Worm (Caenorhabditis elegans): ENCODE results near the gene ska-3.

ska-3 gene

ce11 chrIII:5691826-5692225 lies 13.0 kb upstream of the ska-3 start:
- no peak for TF ChIP-seq med-1 (GFP tag; optimal IDR thresholded peaks at IDR 0.05; ENCODE audit: insufficient read depth)
- TF ChIP-seq flt-1 (GFP tag; IDR thresholded peaks at IDR 0.05), result no peak
- TF ChIP-seq ztf-29 (GFP tag; IDR thresholded peaks at IDR 0.05), result no peak
- no peak for TF ChIP-seq T22C8.4 (GFP tag; IDR thresholded peaks at IDR 0.05)
- no peak for TF ChIP-seq ref-1 (GFP tag; conservative IDR thresholded peaks at IDR 0.05)
- no peak for TF ChIP-seq cog-1 (tag; optimal IDR thresholded peaks at IDR 0.05)
- no peak for TF ChIP-seq klf-2 (GFP tag; conservative IDR thresholded peaks at IDR 0.05)
- no peak for TF ChIP-seq tab-1 (GFP tag; IDR thresholded peaks at IDR 0.05)
- no peak for TF ChIP-seq ztf-23 (GFP tag; IDR thresholded peaks at IDR 0.05)

ce11 chrIII:5688246-5688645 lies 9.4 kb upstream of the ska-3 start:
- TF ChIP-seq klf-2 (GFP tag; conservative IDR thresholded peaks at IDR 0.05), result no peak
- TF ChIP-seq T22C8.4 (GFP tag; IDR thresholded peaks at IDR 0.05), result no peak
- no peak for TF ChIP-seq ztf-29 (GFP tag; IDR thresholded peaks at IDR 0.05)
- no peak for TF ChIP-seq ztf-23 (GFP tag; IDR thresholded peaks at IDR 0.05)
- TF ChIP-seq cog-1 (tag; optimal IDR thresholded peaks at IDR 0.05), result no peak
- TF ChIP-seq tab-1 (GFP tag; IDR thresholded peaks at IDR 0.05), result no peak
- TF ChIP-seq ref-1 (GFP tag; conservative IDR thresholded peaks at IDR 0.05), result no peak
- no peak for TF ChIP-seq med-1 (GFP tag; optimal IDR thresholded peaks at IDR 0.05; ENCODE audit: insufficient read depth)
- no peak for TF ChIP-seq flt-1 (GFP tag; IDR thresholded peaks at IDR 0.05)

ce11 chrIII:5683998-5684397 lies 5.2 kb upstream of the ska-3 start, which contains the start of gene rcan-1:
Gene rcan-1 (minus strand): TSS chrIII:5684098.
- no peak for TF ChIP-seq flt-1 (GFP tag; IDR thresholded peaks at IDR 0.05)
- no peak for TF ChIP-seq tab-1 (GFP tag; IDR thresholded peaks at IDR 0.05)
- TF ChIP-seq ztf-23 (GFP tag; IDR thresholded peaks at IDR 0.05), result no peak
- TF ChIP-seq klf-2 (GFP tag; conservative IDR thresholded peaks at IDR 0.05), result no peak
- TF ChIP-seq med-1 (GFP tag; optimal IDR thresholded peaks at IDR 0.05; ENCODE audit: insufficient read depth), result no peak
- no peak for TF ChIP-seq ztf-29 (GFP tag; IDR thresholded peaks at IDR 0.05)
- TF ChIP-seq ref-1 (GFP tag; conservative IDR thresholded peaks at IDR 0.05), result no peak
- TF ChIP-seq cog-1 (tag; optimal IDR thresholded peaks at IDR 0.05), result no peak

ce11 chrIII:5680141-5680540 lies 1.3 kb upstream of the ska-3 start, which contains the start of gene pst-2:
Gene pst-2 (plus strand): TSS chrIII:5680433.
- TF ChIP-seq klf-2 (GFP tag; conservative IDR thresholded peaks at IDR 0.05), result no peak
- TF ChIP-seq ref-1 (GFP tag; conservative IDR thresholded peaks at IDR 0.05), result no peak
- TF ChIP-seq tab-1 (GFP tag; IDR thresholded peaks at IDR 0.05), result no peak
- no peak for TF ChIP-seq ztf-23 (GFP tag; IDR thresholded peaks at IDR 0.05)

- TF ChIP-seq ztf-23 (GFP tag; IDR thresholded peaks at IDR 0.05), result no peak
- no peak for TF ChIP-seq flt-1 (GFP tag; IDR thresholded peaks at IDR 0.05)
- no peak for TF ChIP-seq T22C8.4 (GFP tag; IDR thresholded peaks at IDR 0.05)
- TF ChIP-seq tab-1 (GFP tag; IDR thresholded peaks at IDR 0.05), result no peak
- TF ChIP-seq klf-2 (GFP tag; conservative IDR thresholded peaks at IDR 0.05), result no peak
- TF ChIP-seq ref-1 (GFP tag; conservative IDR thresholded peaks at IDR 0.05), result no peak
- no peak for TF ChIP-seq cog-1 (tag; optimal IDR thresholded peaks at IDR 0.05)
Observed at ce11 chrIII:5677790-5678189, 1.0 kb downstream of the ska-3 start, which contains the start of gene F54E7.9. Gene F54E7.9 (minus strand): TSS chrIII:5677890.

- no peak for TF ChIP-seq med-1 (GFP tag; optimal IDR thresholded peaks at IDR 0.05; ENCODE audit: insufficient read depth)
- TF ChIP-seq klf-2 (GFP tag; conservative IDR thresholded peaks at IDR 0.05), result no peak
- TF ChIP-seq tab-1 (GFP tag; IDR thresholded peaks at IDR 0.05), result no peak
- TF ChIP-seq ztf-29 (GFP tag; IDR thresholded peaks at IDR 0.05), result no peak
- no peak for TF ChIP-seq cog-1 (tag; optimal IDR thresholded peaks at IDR 0.05)
- TF ChIP-seq ref-1 (GFP tag; conservative IDR thresholded peaks at IDR 0.05), result no peak
- no peak for TF ChIP-seq T22C8.4 (GFP tag; IDR thresholded peaks at IDR 0.05)
- TF ChIP-seq flt-1 (GFP tag; IDR thresholded peaks at IDR 0.05), result no peak
- TF ChIP-seq ztf-23 (GFP tag; IDR thresholded peaks at IDR 0.05), result no peak
Observed at ce11 chrIII:5675384-5675984, 3.3 kb downstream of the ska-3 start.

ce11 chrIII:5674196-5674595 lies 4.6 kb downstream of the ska-3 start:
- TF ChIP-seq flt-1 (GFP tag; IDR thresholded peaks at IDR 0.05) (no peak), ref-1 (GFP tag; conservative IDR thresholded peaks at IDR 0.05) (no peak), ztf-23 (GFP tag; IDR thresholded peaks at IDR 0.05) (no peak), ztf-29 (GFP tag; IDR thresholded peaks at IDR 0.05) (no peak), T22C8.4 (GFP tag; IDR thresholded peaks at IDR 0.05) (no peak), cog-1 (tag; optimal IDR thresholded peaks at IDR 0.05) (no peak), tab-1 (GFP tag; IDR thresholded peaks at IDR 0.05) (no peak), med-1 (GFP tag; optimal IDR thresholded peaks at IDR 0.05; ENCODE audit: insufficient read depth) (no peak), klf-2 (GFP tag; conservative IDR thresholded peaks at IDR 0.05) (no peak)

ce11 chrIII:5667952-5668489 lies 10.8 kb downstream of the ska-3 start:
- no peak; the same call in 1 of the 2 replicates for TF ChIP-seq ztf-29 (GFP tag; IDR thresholded peaks at IDR 0.05)
- no peak for TF ChIP-seq flt-1 (GFP tag; IDR thresholded peaks at IDR 0.05)
- no peak for TF ChIP-seq tab-1 (GFP tag; IDR thresholded peaks at IDR 0.05)
- peak; percentile 68 for TF ChIP-seq cog-1 (tag; optimal IDR thresholded peaks at IDR 0.05)

- TF ChIP-seq ztf-23 (GFP tag; IDR thresholded peaks at IDR 0.05), result no peak
- TF ChIP-seq flt-1 (GFP tag; IDR thresholded peaks at IDR 0.05), result no peak
- TF ChIP-seq ref-1 (GFP tag; conservative IDR thresholded peaks at IDR 0.05), result no peak
Observed at ce11 chrIII:5665710-5666109, 13.1 kb downstream of the ska-3 start.

- no peak for TF ChIP-seq klf-2 (GFP tag; conservative IDR thresholded peaks at IDR 0.05)
- TF ChIP-seq tab-1 (GFP tag; IDR thresholded peaks at IDR 0.05), result no peak
- TF ChIP-seq med-1 (GFP tag; optimal IDR thresholded peaks at IDR 0.05; ENCODE audit: insufficient read depth), result no peak
- TF ChIP-seq ztf-29 (GFP tag; IDR thresholded peaks at IDR 0.05), result no peak
- no peak for TF ChIP-seq cog-1 (tag; optimal IDR thresholded peaks at IDR 0.05)
- TF ChIP-seq ztf-23 (GFP tag; IDR thresholded peaks at IDR 0.05), result no peak
- no peak for TF ChIP-seq ref-1 (GFP tag; conservative IDR thresholded peaks at IDR 0.05)
- TF ChIP-seq flt-1 (GFP tag; IDR thresholded peaks at IDR 0.05), result no peak
- TF ChIP-seq T22C8.4 (GFP tag; IDR thresholded peaks at IDR 0.05), result no peak
Observed at ce11 chrIII:5665278-5665677, 13.5 kb downstream of the ska-3 start.

All from whole organism, midembryonic.